ENCODE assay signal across 1 worm cellular context in the genomic region with DNA sequence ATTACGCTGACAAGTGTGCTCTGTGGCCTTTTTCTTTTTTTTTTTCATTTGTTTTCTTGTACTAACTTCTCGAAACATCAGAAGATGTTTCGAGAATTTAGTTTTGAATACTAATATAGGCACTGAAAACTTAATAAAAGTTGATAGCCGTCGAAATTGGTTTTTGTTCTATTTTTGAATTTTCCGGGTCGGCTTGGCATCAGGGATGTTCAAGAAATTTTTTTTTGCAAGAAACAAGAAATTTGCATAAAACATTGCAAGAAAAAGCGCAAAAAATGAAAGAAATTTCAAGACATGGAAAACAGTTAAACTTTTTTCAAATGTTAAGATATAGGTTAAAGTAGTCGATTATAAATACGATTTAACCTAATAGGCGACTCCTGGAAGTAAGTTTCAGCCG.
TF ChIP-seq lines count a peak whose summit lies in the region.

No protein-coding gene starts in this region.

TF ChIP-seq in whole organism, young adult, 124 proteins besides CTCF, POLR2A, EP300 and RAD21 (continued from another document):
- TF ChIP-seq hlh-26 (GFP tag; conservative IDR thresholded peaks at IDR 0.05; lab: Robert Waterston, UW): no peak
